Worm (Caenorhabditis elegans) whole organism, midembryonic: Measurements from ENCODE around the gene fbxc-14.
"Not testable (repeated sequence)": the region's sequence is repeated elsewhere in the genome, so short reads cannot be mapped to it uniquely, and the experiment has no call there.

Experiments
- T22C8.4 ChIP-seq: fragments of 200-800 bp; sonication (Bioruptor generic); IDR thresholded peaks from 2 replicates; pipeline ENCODE4 v1.3.6; 2022; ENCODE audit warnings: missing genetic modification characterization, missing compliant biosample characterization
- cog-1 ChIP-seq: sonication (generic microtip); optimal IDR thresholded peaks from 2 replicates; lab custom pipeline; 2016; ENCODE audit warnings: missing genetic modification characterization, missing compliant biosample characterization
- flt-1 ChIP-seq: fragments of 200-800 bp; sonication (Bioruptor generic); IDR thresholded peaks from 2 replicates; pipeline ENCODE4 v1.3.6; 2022; ENCODE audit warnings: missing genetic modification characterization, missing compliant biosample characterization
- klf-2 ChIP-seq: fragments of 200-800 bp; sonication (Bioruptor generic); conservative IDR thresholded peaks from 2 replicates; pipeline ENCODE4 v1.3.6; 2022; ENCODE audit warnings: missing genetic modification reagents, missing genetic modification characterization, missing compliant biosample characterization
- med-1 ChIP-seq: sonication (generic microtip); optimal IDR thresholded peaks from 2 replicates; lab custom pipeline; 2017; ENCODE audit warnings: missing genetic modification characterization, mild to moderate bottlenecking, missing compliant biosample characterization, antibody characterized with exemption, missing genetic modification reagents; ENCODE audit not compliant: insufficient read depth
- ref-1 ChIP-seq: fragments of 200-800 bp; sonication (Bioruptor generic); conservative IDR thresholded peaks from 2 replicates; pipeline ENCODE4 v1.3.6; 2022; ENCODE audit warnings: missing genetic modification reagents, missing genetic modification characterization, missing compliant biosample characterization
- tab-1 ChIP-seq: fragments of 200-800 bp; sonication (Bioruptor generic); IDR thresholded peaks from 2 replicates; pipeline ENCODE4 v1.3.6; 2022; ENCODE audit warnings: missing genetic modification characterization, missing compliant biosample characterization
- ztf-23 ChIP-seq: fragments of 200-800 bp; sonication (Bioruptor generic); IDR thresholded peaks from 2 replicates; pipeline ENCODE4 v1.3.6; 2022; ENCODE audit warnings: missing genetic modification reagents, missing genetic modification characterization, missing compliant biosample characterization
- ztf-29 ChIP-seq: fragments of 200-800 bp; sonication (Bioruptor generic); IDR thresholded peaks from 2 replicates; pipeline ENCODE4 v1.3.6; 2022; ENCODE audit warnings: missing genetic modification reagents, missing genetic modification characterization, missing compliant biosample characterization

fbxc-14 gene

ce11 chrII:985703-986102 is 11.6 kb downstream of the fbxc-14 start, which contains the start of gene fbxc-40:
Gene fbxc-40, plus strand, starts transcription at chrII:986003.
- TF ChIP-seq ref-1 (GFP tag; lab: Robert Waterston, UW); tab-1 (GFP tag; lab: Robert Waterston, UW); cog-1 (tag; lab: Kevin White, UChicago): not testable (repeated sequence)

- no peak for TF ChIP-seq T22C8.4 (GFP tag; lab: Robert Waterston, UW)
- no peak for TF ChIP-seq klf-2 (GFP tag; lab: Robert Waterston, UW)
- TF ChIP-seq tab-1 (GFP tag; lab: Robert Waterston, UW), result no peak
- no peak for TF ChIP-seq ref-1 (GFP tag; lab: Robert Waterston, UW)
- TF ChIP-seq ztf-23, result no peak
Measured at ce11 chrII:988437-988836, 14.3 kb downstream of the fbxc-14 start, which contains the start of gene fbxc-39. Gene fbxc-39, plus strand, starts transcription at chrII:988737.

- no peak for TF ChIP-seq med-1 (GFP tag; lab: Kevin White, UChicago)
- TF ChIP-seq flt-1 (GFP tag; lab: Robert Waterston, UW), result no peak
- no peak for TF ChIP-seq klf-2 (GFP tag; lab: Robert Waterston, UW)
- no peak for TF ChIP-seq T22C8.4 (GFP tag; lab: Robert Waterston, UW)
- TF ChIP-seq cog-1 (tag; lab: Kevin White, UChicago), result no peak
- TF ChIP-seq tab-1 (GFP tag; lab: Robert Waterston, UW), result no peak
- no peak for TF ChIP-seq ztf-29
- no peak for TF ChIP-seq ztf-23
- no peak for TF ChIP-seq ref-1 (GFP tag; lab: Robert Waterston, UW)
Measured at ce11 chrII:991300-991699, 17.2 kb downstream of the fbxc-14 start, which contains the start of gene fbxc-42. Gene fbxc-42, plus strand, starts transcription at chrII:991600.

- TF ChIP-seq klf-2 (GFP tag; lab: Robert Waterston, UW); cog-1 (tag; lab: Kevin White, UChicago); ztf-29: not testable (repeated sequence)
Measured at ce11 chrII:994231-994630, 20.1 kb downstream of the fbxc-14 start, which contains the start of gene F45D11.7. Gene F45D11.7, plus strand, starts transcription at chrII:994531.

ce11 chrII:996112-996511 is 22.0 kb downstream of the fbxc-14 start, which contains the start of gene F45D11.11:
Gene F45D11.11, minus strand, starts transcription at chrII:996212.
- not testable (repeated sequence) for TF ChIP-seq T22C8.4 (GFP tag; lab: Robert Waterston, UW); klf-2 (GFP tag; lab: Robert Waterston, UW); cog-1 (tag; lab: Kevin White, UChicago)

ce11 chrII:999493-999892 is 25.4 kb downstream of the fbxc-14 start, which contains the start of gene fbxb-29:
Gene fbxb-29, minus strand, starts transcription at chrII:999593.
- TF ChIP-seq med-1 (GFP tag; lab: Kevin White, UChicago), result no peak
- TF ChIP-seq klf-2 (GFP tag; lab: Robert Waterston, UW), result no peak
- no peak for TF ChIP-seq tab-1 (GFP tag; lab: Robert Waterston, UW)
- no peak for TF ChIP-seq T22C8.4 (GFP tag; lab: Robert Waterston, UW)
- no peak for TF ChIP-seq cog-1 (tag; lab: Kevin White, UChicago)
- no peak for TF ChIP-seq flt-1 (GFP tag; lab: Robert Waterston, UW)
- no peak for TF ChIP-seq ztf-29

- TF ChIP-seq cog-1 (tag; lab: Kevin White, UChicago) (no peak), ref-1 (GFP tag; lab: Robert Waterston, UW) (no peak), flt-1 (GFP tag; lab: Robert Waterston, UW) (no peak), ztf-23 (no peak), tab-1 (GFP tag; lab: Robert Waterston, UW) (no peak), med-1 (GFP tag; lab: Kevin White, UChicago) (no peak), ztf-29 (no peak), klf-2 (GFP tag; lab: Robert Waterston, UW) (no peak), T22C8.4 (GFP tag; lab: Robert Waterston, UW) (no peak)
Measured at ce11 chrII:1001351-1001750, 27.3 kb downstream of the fbxc-14 start, which contains the start of the genes fbxb-30 and F45D11.5. Gene fbxb-30, minus strand, starts transcription at chrII:1001451. Gene F45D11.5, plus strand, starts transcription at chrII:1001702.

ce11 chrII:1006375-1006774 is 32.3 kb downstream of the fbxc-14 start, which contains the start of gene F45D11.14:
Gene F45D11.14, minus strand, starts transcription at chrII:1006475.
- TF ChIP-seq klf-2 (GFP tag; lab: Robert Waterston, UW); tab-1 (GFP tag; lab: Robert Waterston, UW); med-1 (GFP tag; lab: Kevin White, UChicago): not testable (repeated sequence)

- TF ChIP-seq med-1 (GFP tag; lab: Kevin White, UChicago); klf-2 (GFP tag; lab: Robert Waterston, UW); ztf-23: not testable (repeated sequence)
Measured at ce11 chrII:1024684-1025083, 50.6 kb downstream of the fbxc-14 start, which contains the start of gene btb-11. Gene btb-11, minus strand, starts transcription at chrII:1024784.
